Worm (Caenorhabditis elegans) whole organism, early embryonic: ENCODE results near the gene csn-3.

Experiments
- B0310.2 ChIP-seq: sonication (generic microtip); optimal IDR thresholded peaks from 2 replicates; lab custom pipeline; 2016; ENCODE audit warnings: mild to moderate bottlenecking, missing genetic modification characterization, missing compliant biosample characterization
- F13C5.2 ChIP-seq: sonication (generic microtip); optimal IDR thresholded peaks from 2 replicates; lab custom pipeline; 2017; ENCODE audit warnings: mild to moderate bottlenecking, missing genetic modification characterization, inconsistent platforms, missing compliant biosample characterization
- aly-1 ChIP-seq: sonication (generic microtip); optimal IDR thresholded peaks from 2 replicates; lab custom pipeline; 2016; ENCODE audit warnings: missing genetic modification characterization, missing compliant biosample characterization
- ama-1 ChIP-seq: fragments of 150-350 bp; optimal IDR thresholded peaks from 2 replicates; lab custom pipeline; 2014
- ceh-13 ChIP-seq: fragments of 200-800 bp; sonication (Bioruptor generic); optimal IDR thresholded peaks from 2 replicates; lab custom pipeline; 2018; ENCODE audit warnings: mild to moderate bottlenecking, missing genetic modification characterization, missing compliant biosample characterization
- ceh-36 ChIP-seq: sonication (generic microtip); optimal IDR thresholded peaks from 2 replicates; lab custom pipeline; 2016; ENCODE audit warnings: missing genetic modification characterization, inconsistent platforms, missing compliant biosample characterization
- ets-7 ChIP-seq: sonication (generic microtip); optimal IDR thresholded peaks from 2 replicates; lab custom pipeline; 2016; ENCODE audit warnings: missing genotype, missing genetic modification characterization, missing compliant biosample characterization
- flt-1 ChIP-seq: fragments of 200-800 bp; sonication (Bioruptor generic); IDR thresholded peaks from 2 replicates; pipeline ENCODE4 v1.3.6; 2022; ENCODE audit warnings: missing genetic modification characterization, missing compliant biosample characterization
- hmbx-1 ChIP-seq: sonication (generic microtip); optimal IDR thresholded peaks from 2 replicates; lab custom pipeline; 2016; ENCODE audit warnings: mild to moderate bottlenecking, missing genetic modification characterization, missing compliant biosample characterization
- hmg-4 ChIP-seq: fragments of 200-800 bp; sonication (Bioruptor generic); optimal IDR thresholded peaks from 2 replicates; lab custom pipeline; 2018; ENCODE audit warnings: mild to moderate bottlenecking, missing genetic modification characterization, missing compliant biosample characterization
- hnd-1 ChIP-seq: sonication (generic microtip); optimal IDR thresholded peaks from 2 replicates; lab custom pipeline; 2016; ENCODE audit warnings: missing genetic modification characterization, missing compliant biosample characterization
- pes-1 ChIP-seq: fragments of 200-800 bp; sonication (Bioruptor generic); IDR thresholded peaks from 2 replicates; pipeline ENCODE4 v1.3.6; 2022; ENCODE audit warnings: missing genetic modification reagents, missing genetic modification characterization, missing compliant biosample characterization
- scrt-1 ChIP-seq: fragments of 200-800 bp; sonication (Bioruptor generic); IDR thresholded peaks from 2 replicates; pipeline ENCODE4 v1.3.6; 2022; ENCODE audit warnings: missing genetic modification characterization, missing compliant biosample characterization
- sea-1 ChIP-seq: fragments of 200-800 bp; sonication (Bioruptor generic); conservative IDR thresholded peaks from 2 replicates; pipeline ENCODE4 v1.3.6; 2022; ENCODE audit warnings: missing genetic modification characterization, missing compliant biosample characterization
- tbx-11 ChIP-seq: fragments of 200-800 bp; sonication (Bioruptor generic); IDR thresholded peaks from 2 replicates; pipeline ENCODE4 v1.3.6; 2022; ENCODE audit warnings: missing genetic modification characterization, missing compliant biosample characterization
- tbx-37 ChIP-seq: fragments of 200-800 bp; sonication (Bioruptor generic); conservative IDR thresholded peaks from 2 replicates; pipeline ENCODE4 v1.3.6; 2022; ENCODE audit warnings: missing genetic modification reagents, missing genetic modification characterization, missing compliant biosample characterization
- tra-4 ChIP-seq: sonication (generic microtip); optimal IDR thresholded peaks from 2 replicates; lab custom pipeline; 2017; ENCODE audit warnings: missing genetic modification characterization, missing compliant biosample characterization

Gene csn-3

DNA sequence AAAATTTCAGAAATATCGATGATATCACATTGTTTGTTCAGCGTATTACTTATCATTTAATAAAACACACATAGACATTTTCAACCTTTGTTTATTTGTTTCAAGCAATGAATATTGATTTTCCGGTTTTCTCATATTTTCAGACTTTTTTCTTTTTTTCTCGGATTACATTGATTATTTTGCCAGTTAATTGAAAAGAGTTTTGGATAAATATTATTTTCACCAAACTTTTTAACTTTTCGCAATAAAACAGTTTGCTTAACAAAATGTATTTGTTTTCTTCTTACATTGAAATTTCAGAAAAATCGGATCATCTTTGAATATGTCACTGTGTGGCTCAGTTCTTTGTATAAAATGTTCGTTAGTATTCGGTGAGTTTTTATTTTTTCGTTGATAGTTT is 32.0 kb upstream of the csn-3 start, which contains the start of gene Y38C1AA.6:
Y38C1AA.6 (plus strand) TSS at position 301 of the 400 bp plus-strand sequence.
- TF ChIP-seq ets-7 (tag; lab: Kevin White, UChicago): no peak
- TF ChIP-seq F13C5.2 (tag; lab: Kevin White, UChicago): no peak
- no peak for TF ChIP-seq scrt-1 (GFP tag; lab: Robert Waterston, UW)
- no peak for TF ChIP-seq ama-1 (lab: Kevin White, UChicago)
- no peak for TF ChIP-seq sea-1 (GFP tag; lab: Robert Waterston, UW)
- TF ChIP-seq hmbx-1: no peak
- TF ChIP-seq B0310.2 (tag; lab: Kevin White, UChicago): no peak
- TF ChIP-seq pes-1 (GFP tag; lab: Robert Waterston, UW): no peak
- TF ChIP-seq flt-1 (GFP tag; lab: Robert Waterston, UW): no peak
- TF ChIP-seq tbx-37 (GFP tag; lab: Robert Waterston, UW): no peak
- TF ChIP-seq tbx-11 (GFP tag; lab: Robert Waterston, UW): no peak
- no peak for TF ChIP-seq aly-1 (tag; lab: Kevin White, UChicago)
- TF ChIP-seq ceh-13 (GFP tag; lab: Kevin White, UChicago): no peak
- no peak for TF ChIP-seq hmg-4 (GFP tag; lab: Kevin White, UChicago)
- no peak for TF ChIP-seq tra-4 (tag; lab: Kevin White, UChicago)
- TF ChIP-seq ceh-36 (tag; lab: Kevin White, UChicago): no peak
- no peak for TF ChIP-seq hnd-1 (tag; lab: Kevin White, UChicago)

DNA sequence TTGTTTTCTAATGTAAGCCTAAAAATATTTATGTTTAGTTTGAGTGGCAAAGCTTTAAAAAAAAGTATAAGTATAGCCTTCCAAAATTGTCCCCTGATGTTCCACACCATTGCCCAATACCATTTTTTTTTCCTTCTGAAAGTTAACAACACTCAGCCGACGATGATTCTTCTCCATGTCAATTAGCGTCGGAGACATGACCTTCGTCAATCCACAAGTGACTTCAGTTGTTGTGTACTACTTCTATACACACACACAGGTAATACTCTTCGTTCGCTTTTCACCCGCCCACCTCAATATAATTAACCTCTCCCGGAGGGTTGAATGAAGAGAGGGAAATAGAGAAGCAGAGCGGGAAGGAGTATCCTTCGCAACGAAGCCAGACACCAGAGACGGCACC is 29.8 kb upstream of the csn-3 start, which contains the start of gene cutl-24:
cutl-24 (plus strand) TSS at position 301 of the 400 bp plus-strand sequence.
- TF ChIP-seq ceh-13 (GFP tag; lab: Kevin White, UChicago): no peak
- no peak for TF ChIP-seq F13C5.2 (tag; lab: Kevin White, UChicago)
- no peak for TF ChIP-seq pes-1 (GFP tag; lab: Robert Waterston, UW)
- TF ChIP-seq hnd-1 (tag; lab: Kevin White, UChicago): no peak
- no peak for TF ChIP-seq tbx-37 (GFP tag; lab: Robert Waterston, UW)
- no peak for TF ChIP-seq aly-1 (tag; lab: Kevin White, UChicago)
- TF ChIP-seq hmg-4 (GFP tag; lab: Kevin White, UChicago): no peak
- no peak for TF ChIP-seq sea-1 (GFP tag; lab: Robert Waterston, UW)
- no peak for TF ChIP-seq tra-4 (tag; lab: Kevin White, UChicago)
- no peak for TF ChIP-seq ama-1 (lab: Kevin White, UChicago)
- TF ChIP-seq ceh-36 (tag; lab: Kevin White, UChicago): no peak
- TF ChIP-seq hmbx-1: no peak
- TF ChIP-seq flt-1 (GFP tag; lab: Robert Waterston, UW): no peak
- TF ChIP-seq scrt-1 (GFP tag; lab: Robert Waterston, UW): no peak
- TF ChIP-seq B0310.2 (tag; lab: Kevin White, UChicago): no peak
- TF ChIP-seq ets-7 (tag; lab: Kevin White, UChicago): no peak

DNA sequence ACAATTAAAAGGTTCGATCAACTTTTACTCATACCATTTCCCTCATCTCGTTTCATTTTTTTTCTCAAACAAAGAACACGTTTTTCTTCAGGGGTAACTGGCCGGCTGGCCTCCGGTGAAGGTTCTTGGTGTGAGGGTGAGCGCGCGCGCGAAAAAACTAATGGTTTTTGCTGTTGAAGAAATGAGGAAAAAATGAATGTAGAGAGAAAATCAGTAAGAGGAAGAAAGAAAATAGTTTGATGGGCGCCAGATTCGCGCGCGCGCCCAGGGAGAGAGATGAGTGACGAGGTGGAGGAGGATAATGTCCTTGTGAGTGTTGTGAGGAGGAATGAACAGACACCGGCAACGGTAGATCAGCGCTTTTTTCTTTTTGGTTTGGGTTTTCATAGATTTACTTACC is 23.5 kb upstream of the csn-3 start:
- no peak for TF ChIP-seq aly-1 (tag; lab: Kevin White, UChicago)
- no peak for TF ChIP-seq pes-1 (GFP tag; lab: Robert Waterston, UW)
- TF ChIP-seq ets-7 (tag; lab: Kevin White, UChicago): no peak
- no peak for TF ChIP-seq scrt-1 (GFP tag; lab: Robert Waterston, UW)
- no peak for TF ChIP-seq B0310.2 (tag; lab: Kevin White, UChicago)
- no peak for TF ChIP-seq hmbx-1
- TF ChIP-seq F13C5.2 (tag; lab: Kevin White, UChicago): no peak
- TF ChIP-seq tbx-37 (GFP tag; lab: Robert Waterston, UW): no peak

DNA sequence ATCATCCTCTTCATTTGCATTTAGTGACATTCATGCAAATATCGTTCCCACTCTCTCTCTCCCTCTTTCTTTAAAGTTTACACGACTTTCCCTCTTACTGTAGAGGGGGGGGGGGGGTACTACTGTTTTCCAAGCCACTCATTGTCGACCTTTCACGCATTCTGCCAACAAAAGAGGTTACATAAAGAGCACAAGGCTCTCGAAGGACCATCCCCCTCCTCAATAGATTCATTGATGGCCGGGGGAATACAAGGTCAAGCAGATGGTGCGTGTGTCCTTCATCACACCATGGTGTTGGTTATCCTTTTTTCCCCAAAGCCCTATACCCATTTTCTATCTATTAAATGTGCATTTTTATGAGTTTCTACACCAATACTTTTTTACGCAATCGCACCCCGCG is 21.6 kb upstream of the csn-3 start:
- TF ChIP-seq ets-7 (tag; lab: Kevin White, UChicago) (no peak), hmg-4 (GFP tag; lab: Kevin White, UChicago) (peak; percentile 73), ama-1 (lab: Kevin White, UChicago) (no peak), ceh-36 (tag; lab: Kevin White, UChicago) (no peak), scrt-1 (GFP tag; lab: Robert Waterston, UW) (no peak), tra-4 (tag; lab: Kevin White, UChicago) (no peak), B0310.2 (tag; lab: Kevin White, UChicago) (peak; percentile 23), F13C5.2 (tag; lab: Kevin White, UChicago) (no peak), hnd-1 (tag; lab: Kevin White, UChicago) (no peak), hmbx-1 (no peak), aly-1 (tag; lab: Kevin White, UChicago) (peak; percentile 35), tbx-11 (GFP tag; lab: Robert Waterston, UW) (0 out of 2 replicates have a peak, but pooled peaks have one; percentile 33), ceh-13 (GFP tag; lab: Kevin White, UChicago) (no peak), flt-1 (GFP tag; lab: Robert Waterston, UW) (0 out of 2 replicates have a peak, but pooled peaks have one; percentile 15), tbx-37 (GFP tag; lab: Robert Waterston, UW) (no peak), pes-1 (GFP tag; lab: Robert Waterston, UW) (no peak), sea-1 (GFP tag; lab: Robert Waterston, UW) (no peak)

DNA sequence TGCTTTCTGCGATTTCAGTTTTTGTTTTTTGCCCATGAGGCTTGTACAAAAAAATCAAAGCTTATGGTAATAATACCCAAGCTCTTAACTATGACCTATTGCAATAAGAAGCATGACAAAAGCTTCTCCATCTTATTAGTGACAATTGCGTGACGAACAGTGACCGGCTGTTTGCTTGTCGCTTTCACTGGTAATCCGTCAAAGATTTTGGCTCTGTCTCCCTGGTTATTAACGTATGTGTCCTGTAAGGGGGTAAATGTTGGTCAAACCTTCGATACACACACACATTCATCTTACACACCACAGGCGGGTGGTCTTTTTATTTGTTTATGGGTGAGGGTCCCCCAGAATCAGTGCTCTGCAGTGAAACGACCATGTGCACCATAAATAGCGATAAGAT is 20.4 kb upstream of the csn-3 start:
- no peak for TF ChIP-seq ama-1 (lab: Kevin White, UChicago)
- peak; percentile 64 for TF ChIP-seq hmg-4 (GFP tag; lab: Kevin White, UChicago)

DNA sequence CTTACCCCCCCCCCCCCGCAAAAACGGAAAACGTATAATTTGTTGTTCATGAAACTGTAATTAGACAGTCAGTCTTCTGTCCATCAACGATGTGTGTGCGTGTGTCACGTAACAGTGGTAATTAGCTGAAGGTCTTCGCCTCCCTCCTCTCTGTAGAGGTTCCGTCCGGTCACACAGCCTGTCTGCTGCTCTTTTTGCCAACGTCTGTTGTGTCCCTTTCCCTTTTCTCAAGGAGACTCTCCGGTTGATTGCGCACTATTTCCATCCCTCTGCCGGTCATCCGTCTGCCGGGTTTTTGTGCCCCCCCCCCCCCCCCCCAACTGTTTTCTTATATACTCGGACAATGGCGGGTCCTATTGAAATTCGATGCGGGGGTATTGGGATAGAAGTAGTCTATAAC is 18.8 kb upstream of the csn-3 start:
- TF ChIP-seq sea-1 (GFP tag; lab: Robert Waterston, UW) (0 out of 2 replicates have a peak, but pooled peaks have one; percentile 24), tra-4 (tag; lab: Kevin White, UChicago) (no peak), hmg-4 (GFP tag; lab: Kevin White, UChicago) (peak; percentile 93), B0310.2 (tag; lab: Kevin White, UChicago) (peak; percentile 73), hmbx-1 (no peak), hnd-1 (tag; lab: Kevin White, UChicago) (no peak), ama-1 (lab: Kevin White, UChicago) (no peak), ceh-36 (tag; lab: Kevin White, UChicago) (peak; percentile 1), flt-1 (GFP tag; lab: Robert Waterston, UW) (peak; percentile 50), aly-1 (tag; lab: Kevin White, UChicago) (no peak), tbx-11 (GFP tag; lab: Robert Waterston, UW) (no peak), F13C5.2 (tag; lab: Kevin White, UChicago) (no peak), tbx-37 (GFP tag; lab: Robert Waterston, UW) (no peak), ceh-13 (GFP tag; lab: Kevin White, UChicago) (no peak), scrt-1 (GFP tag; lab: Robert Waterston, UW) (0 out of 2 replicates have a peak, but pooled peaks have one; percentile 28), ets-7 (tag; lab: Kevin White, UChicago) (no peak), pes-1 (GFP tag; lab: Robert Waterston, UW) (peak; percentile 62; the same call in 1 of the 2 replicates)
